Fruit fly (Drosophila melanogaster): Measurements from ENCODE around the gene mah.

DNA sequence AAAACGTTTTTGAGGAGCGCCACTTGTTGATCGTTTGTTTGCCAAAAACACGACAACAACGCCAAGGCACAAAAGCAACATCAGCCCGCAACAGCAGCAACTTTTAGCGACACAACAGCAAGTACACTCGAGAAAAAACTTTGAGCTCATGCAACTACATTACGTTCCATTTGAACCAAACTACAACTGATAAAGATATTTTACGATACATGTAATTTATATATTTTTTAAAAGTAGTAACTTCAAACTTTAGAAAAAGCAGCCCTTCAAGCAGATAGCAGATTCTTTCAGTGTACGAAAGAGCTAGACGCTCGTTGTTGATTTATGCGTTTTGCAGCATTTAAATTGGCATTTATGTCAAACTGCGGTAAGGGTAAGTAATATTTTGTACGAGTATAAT is 37.3 kb upstream of the mah start:
- TF ChIP-seq topi (GFP tag; optimal IDR thresholded peaks at IDR 0.05): no peak
- peak; percentile 28 for TF ChIP-seq CG34406 (GFP tag; optimal IDR thresholded peaks at IDR 0.05)
- no peak for TF ChIP-seq Sox14 (GFP tag; optimal IDR thresholded peaks at IDR 0.05)
- TF ChIP-seq vri (GFP tag; optimal IDR thresholded peaks at IDR 0.05): no peak
